Worm (Caenorhabditis elegans) whole organism, L4/young adult: ENCODE data around the gene obr-1.
A peak's percentile ranks its signal among the peaks of the same experiment; 100 is the strongest.

Source experiments
- W03F9.2 ChIP-seq: fragments of 150-350 bp; optimal IDR thresholded peaks from 2 replicates; lab custom pipeline; 2014; ENCODE audit warnings: missing biosample characterization, missing genetic modification characterization
- him-1 ChIP-seq: sonication (generic microtip); optimal IDR thresholded peaks from 2 replicates; lab custom pipeline; 2016; ENCODE audit warnings: missing genotype, missing genetic modification reagents, missing genetic modification characterization, missing compliant biosample characterization

DNA sequence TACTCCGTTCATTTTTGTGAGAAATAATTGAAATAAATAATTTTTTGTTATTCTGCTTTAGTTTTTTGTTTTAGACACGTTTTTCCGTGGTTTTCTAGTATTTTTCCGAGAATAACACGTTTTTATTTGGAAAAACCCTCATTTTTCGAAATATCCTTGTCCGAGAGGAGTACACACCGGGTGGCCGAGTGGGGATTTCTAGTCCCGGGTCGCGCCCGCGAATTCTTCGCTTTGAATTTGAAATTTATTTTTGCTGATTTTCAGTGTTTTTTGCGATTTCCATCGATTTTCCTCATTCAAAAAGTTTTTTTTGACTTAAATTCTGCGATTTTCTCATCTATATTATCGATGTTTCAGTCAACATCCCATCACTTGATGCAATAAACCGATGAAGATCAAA, 19.9 kb upstream of the obr-1 start, which contains the start of the genes gly-9, mib-1 and smc-3:
- TF ChIP-seq him-1: peak; percentile 39
- TF ChIP-seq W03F9.2 (tag; lab: Kevin White, UChicago): peak; percentile 39
